Fruit fly (Drosophila melanogaster): ENCODE measurements around the gene CG10591.

The CG10591 gene

dm6 chr3L:5575524-5575923 is 24.0 kb downstream of the CG10591 start:
- TF ChIP-seq dmrt11E (tag; optimal IDR thresholded peaks at IDR 0.05) (no peak), CG8388 (GFP tag; optimal IDR thresholded peaks at IDR 0.05) (peak; percentile 62), Med (GFP tag) (peak; percentile 43)

dm6 chr3L:5571051-5571450 is 28.4 kb downstream of the CG10591 start:
- 0 out of 4 replicates have a peak, but pooled peaks have one; percentile 39 for TF ChIP-seq chinmo (GFP tag; IDR thresholded peaks at IDR 0.05; ENCODE audit: partially characterized antibody)
- no peak for TF ChIP-seq PHDP (tag; optimal IDR thresholded peaks at IDR 0.05)
- TF ChIP-seq tna (GFP tag; IDR thresholded peaks at IDR 0.05; ENCODE audit: partially characterized antibody): no peak
- TF ChIP-seq Pdp1 (GFP tag; optimal IDR thresholded peaks at IDR 0.05): peak in 1 of 2 experiments; percentile 75
- peak; percentile 31; the same call in 1 of the 2 replicates for TF ChIP-seq Drgx (GFP tag; IDR thresholded peaks at IDR 0.05)
- no peak for TF ChIP-seq CG18619 (GFP tag; optimal IDR thresholded peaks at IDR 0.05)
- no peak for TF ChIP-seq ro (GFP tag; IDR thresholded peaks at IDR 0.05)
- no peak for TF ChIP-seq hb (GFP tag; IDR thresholded peaks at IDR 0.05; ENCODE audit: partially characterized antibody)
- TF ChIP-seq CG9932 (GFP tag; IDR thresholded peaks at IDR 0.05): 0 out of 2 replicates have a peak, but pooled peaks have one; percentile 10
- 0 out of 3 replicates have a peak, but pooled peaks have one; percentile 17 for TF ChIP-seq CG2889 (GFP tag; IDR thresholded peaks at IDR 0.05)

DNA sequence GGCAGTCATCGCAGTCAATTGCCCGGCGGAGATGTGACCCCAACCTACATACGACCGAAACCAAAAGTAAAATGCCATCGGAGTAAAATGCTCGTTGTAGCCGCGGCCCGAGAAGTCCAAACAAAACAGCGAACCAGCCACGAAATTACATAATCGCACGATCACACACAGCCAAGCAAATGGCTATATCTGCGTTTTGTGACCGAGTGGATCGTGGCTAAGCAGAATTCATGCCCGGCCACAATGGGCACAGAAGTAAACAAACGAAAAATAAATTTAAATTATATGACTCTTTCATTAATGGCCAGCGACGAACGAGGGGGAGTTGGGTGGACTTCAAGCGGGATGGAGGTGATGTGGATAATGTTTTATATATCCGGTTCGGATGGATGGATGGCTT is 29.8 kb downstream of the CG10591 start:
- TF ChIP-seq CG13894 (tag; optimal IDR thresholded peaks at IDR 0.05): peak; percentile 38
- 0 out of 3 replicates have a peak, but pooled peaks have one; percentile 10 for TF ChIP-seq CG6175 (GFP tag; IDR thresholded peaks at IDR 0.05)
- peak; percentile 63 for TF ChIP-seq Deaf1 (tag; optimal IDR thresholded peaks at IDR 0.05)
- 0 out of 2 replicates have a peak, but pooled peaks have one; percentile 8 for TF ChIP-seq slbo (GFP tag; IDR thresholded peaks at IDR 0.05)
- TF ChIP-seq mirr (GFP tag; optimal IDR thresholded peaks at IDR 0.05): peak; percentile 29
- no peak for TF ChIP-seq Six4 (GFP tag; optimal IDR thresholded peaks at IDR 0.05)
- TF ChIP-seq E2f2 (GFP tag; IDR thresholded peaks at IDR 0.05): no peak
- peak in 1 of 2 experiments; percentile 4 for TF ChIP-seq Hr78 (GFP tag; optimal IDR thresholded peaks at IDR 0.05)
- no peak for TF ChIP-seq CG2129 (GFP tag; IDR thresholded peaks at IDR 0.05; ENCODE audit: partially characterized antibody)
- TF ChIP-seq CG34422 (GFP tag; IDR thresholded peaks at IDR 0.05): no peak
- no peak for TF ChIP-seq luna (GFP tag; optimal IDR thresholded peaks at IDR 0.05)
- TF ChIP-seq Med (GFP tag): peak; percentile 55
- TF ChIP-seq CG7786 (GFP tag; optimal IDR thresholded peaks at IDR 0.05): no peak
- no peak for TF ChIP-seq CG8290 (GFP tag; optimal IDR thresholded peaks at IDR 0.05)
- TF ChIP-seq CG8290 (tag; optimal IDR thresholded peaks at IDR 0.05): peak in 1 of 2 experiments; percentile 24
- peak in 1 of 2 experiments; percentile 71 for TF ChIP-seq Pdp1 (GFP tag; optimal IDR thresholded peaks at IDR 0.05)
- 0 out of 4 replicates have a peak, but pooled peaks have one; percentile 59 for TF ChIP-seq chinmo (GFP tag; IDR thresholded peaks at IDR 0.05; ENCODE audit: partially characterized antibody)
- peak; percentile 47 for TF ChIP-seq sens (GFP tag)
- TF ChIP-seq B-H2 (GFP tag; optimal IDR thresholded peaks at IDR 0.05): peak; percentile 31
- TF ChIP-seq fd102C (GFP tag; optimal IDR thresholded peaks at IDR 0.05): no peak
- TF ChIP-seq ham (GFP tag; IDR thresholded peaks at IDR 0.05): no peak
- no peak for TF ChIP-seq CG1529 (GFP tag; optimal IDR thresholded peaks at IDR 0.05)
- TF ChIP-seq CG14441 (GFP tag; IDR thresholded peaks at IDR 0.05): no peak
- peak; percentile 88 for TF ChIP-seq CG12769 (tag; optimal IDR thresholded peaks at IDR 0.05)
- TF ChIP-seq sd (tag; optimal IDR thresholded peaks at IDR 0.05): peak; percentile 50
- peak in 1 of 2 experiments; percentile 18 for TF ChIP-seq Eip74EF (GFP tag; optimal IDR thresholded peaks at IDR 0.05)
- peak; percentile 45 for TF ChIP-seq CG10543 (GFP tag; optimal IDR thresholded peaks at IDR 0.05)
- peak; percentile 20 for TF ChIP-seq gro (GFP tag; optimal IDR thresholded peaks at IDR 0.05)
- TF ChIP-seq CG3995 (GFP tag; optimal IDR thresholded peaks at IDR 0.05): no peak
- TF ChIP-seq CG34224 (GFP tag; IDR thresholded peaks at IDR 0.05; ENCODE audit: partially characterized antibody): no peak
